Fruit fly (Drosophila melanogaster) Kc167 (cell line): ENCODE data around the gene euc.

Source experiments
- Sin3A ChIP-seq: fragments of >200 bp; optimal IDR thresholded peaks from 2 replicates; lab custom pipeline; 2018; ENCODE audit warnings: missing external identifiers
- insv ChIP-seq: fragments of >200 bp; optimal IDR thresholded peaks from 3 replicates; lab custom pipeline; 2018; ENCODE audit warnings: missing external identifiers
- psq ChIP-seq: fragments of >200 bp; optimal IDR thresholded peaks from 2 replicates; lab custom pipeline; 2017; ENCODE audit warnings: missing external identifiers

- TF ChIP-seq psq (lab: Kevin White, UChicago) (no peak), insv (lab: Kevin White, UChicago) (no peak), Sin3A (lab: Kevin White, UChicago) (no peak)
These were observed 46.9 kb downstream of the euc start for dm6 chr3R:18931725-18932124.
